Fruit fly (Drosophila melanogaster): ENCODE results near the gene CG12607.

DNA sequence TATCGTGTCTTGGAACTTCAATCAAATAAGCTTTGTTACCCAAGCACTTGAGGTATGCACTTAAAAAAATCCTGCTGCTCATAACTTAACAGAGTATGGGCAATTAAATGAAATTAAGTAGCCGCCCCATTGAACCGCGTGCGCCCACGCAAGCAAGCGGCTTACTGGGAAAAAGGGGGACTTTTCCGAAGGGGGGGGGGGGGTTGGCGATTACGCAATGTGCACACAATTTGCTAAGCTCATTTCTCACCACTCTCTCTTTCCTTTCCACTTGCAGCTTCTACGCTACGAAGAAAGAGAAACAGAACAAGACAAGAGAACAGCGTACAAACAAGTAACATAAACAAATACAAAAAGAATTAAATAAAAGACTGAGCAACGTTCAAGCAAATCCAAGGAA is 28.8 kb upstream of the CG12607 start:
- TF ChIP-seq CTCF (optimal IDR thresholded peaks at IDR 0.05) (no peak), CG8478 (optimal IDR thresholded peaks at IDR 0.05) (no peak)

Measured in S2 (cell line).